Comparison of ENCODE assay signal across 1 fruit fly cellular context in genomic region chr3R:24813637-24814301, dm6.
A peak's percentile ranks its signal among the peaks of the same experiment; 100 is the strongest.
TF ChIP-seq lines count a peak whose summit lies in the region.

TSS of gene lili (minus strand) at chr3R:24814012.
TSS of gene CG34150 (plus strand) at chr3R:24814262.

TF ChIP-seq in whole organism, embryonic, 481 proteins besides CTCF, POLR2A, EP300 and RAD21 (continued from another document):
- TF ChIP-seq CG10147 (GFP tag; optimal IDR thresholded peaks at IDR 0.05; lab: Kevin White, UChicago): peak; percentile 70
- TF ChIP-seq Deaf1 (tag; optimal IDR thresholded peaks at IDR 0.05; lab: Kevin White, UChicago): no peak
- peak; percentile 69 for TF ChIP-seq klu (GFP tag; IDR thresholded peaks at IDR 0.05; lab: Robert Waterston, UW)
- peak; percentile 71; the same call in 2 of the 3 replicates for TF ChIP-seq HLH4C (GFP tag; IDR thresholded peaks at IDR 0.05; lab: Robert Waterston, UW; ENCODE audit: partially characterized antibody)
- TF ChIP-seq CG15696 (tag; optimal IDR thresholded peaks at IDR 0.05; lab: Kevin White, UChicago): peak; percentile 82
- peak; percentile 30 for TF ChIP-seq dm (GFP tag; optimal IDR thresholded peaks at IDR 0.05; lab: Kevin White, UChicago)
- TF ChIP-seq D19B (GFP tag; optimal IDR thresholded peaks at IDR 0.05; lab: Kevin White, UChicago): peak; percentile 19
- TF ChIP-seq CG17328 (GFP tag; IDR thresholded peaks at IDR 0.05; lab: Robert Waterston, UW): peak; percentile 62
- no peak for TF ChIP-seq gsb (GFP tag; IDR thresholded peaks at IDR 0.05; lab: Robert Waterston, UW)
- no peak for TF ChIP-seq Neu2 (GFP tag; optimal IDR thresholded peaks at IDR 0.05; lab: Kevin White, UChicago; ENCODE audit: borderline replicate concordance)
- TF ChIP-seq Dek (tag; optimal IDR thresholded peaks at IDR 0.05; lab: Kevin White, UChicago): peak; percentile 62
- peak; percentile 82 for TF ChIP-seq CG12155 (GFP tag; optimal IDR thresholded peaks at IDR 0.05; lab: Kevin White, UChicago)
- peak; percentile 65 for TF ChIP-seq Ssrp (tag; optimal IDR thresholded peaks at IDR 0.05; lab: Kevin White, UChicago)
- TF ChIP-seq sna (GFP tag; IDR thresholded peaks at IDR 0.05; lab: Robert Waterston, UW; ENCODE audit: partially characterized antibody): peak; percentile 72; the same call in 1 of the 2 replicates
- peak; percentile 41 for TF ChIP-seq CG1792 (GFP tag; optimal IDR thresholded peaks at IDR 0.05; lab: Kevin White, UChicago)
- no peak for TF ChIP-seq rib (GFP tag; IDR thresholded peaks at IDR 0.05; lab: Robert Waterston, UW)
- no peak for TF ChIP-seq bigmax (GFP tag; optimal IDR thresholded peaks at IDR 0.05; lab: Kevin White, UChicago)
- peak; percentile 77 for TF ChIP-seq tin (GFP tag; optimal IDR thresholded peaks at IDR 0.05; lab: Kevin White, UChicago)
- TF ChIP-seq CG15514 (GFP tag; optimal IDR thresholded peaks at IDR 0.05; lab: Kevin White, UChicago): peak; percentile 79
- peak; percentile 87 for TF ChIP-seq chm (GFP tag; IDR thresholded peaks at IDR 0.05; lab: Robert Waterston, UW)
- TF ChIP-seq CG10462 (GFP tag; optimal IDR thresholded peaks at IDR 0.05; lab: Kevin White, UChicago): peak; percentile 71
- peak; percentile 46 for TF ChIP-seq CG9797 (GFP tag; optimal IDR thresholded peaks at IDR 0.05; lab: Kevin White, UChicago)
- TF ChIP-seq CG13775 (GFP tag; optimal IDR thresholded peaks at IDR 0.05; lab: Kevin White, UChicago): peak; percentile 72
- peak; percentile 91 for TF ChIP-seq CG2120 (GFP tag; optimal IDR thresholded peaks at IDR 0.05; lab: Kevin White, UChicago)
- no peak for TF ChIP-seq sc (optimal IDR thresholded peaks at IDR 0.05; lab: Kevin White, UChicago)
- peak; percentile 36 for TF ChIP-seq sc (GFP tag; optimal IDR thresholded peaks at IDR 0.05; lab: Kevin White, UChicago)
- TF ChIP-seq NFAT (GFP tag; IDR thresholded peaks at IDR 0.05; lab: Robert Waterston, UW): peak; percentile 54; the same call in 1 of the 2 replicates
- TF ChIP-seq CG10543 (GFP tag; optimal IDR thresholded peaks at IDR 0.05; lab: Kevin White, UChicago): peak; percentile 71
- no peak for TF ChIP-seq CG12769 (tag; optimal IDR thresholded peaks at IDR 0.05; lab: Kevin White, UChicago)
- peak; percentile 3 for TF ChIP-seq CG1603 (tag; optimal IDR thresholded peaks at IDR 0.05; lab: Kevin White, UChicago)
- no peak for TF ChIP-seq CG4282 (GFP tag; optimal IDR thresholded peaks at IDR 0.05; lab: Kevin White, UChicago)
- no peak for TF ChIP-seq CG1832 (GFP tag; optimal IDR thresholded peaks at IDR 0.05; lab: Kevin White, UChicago)
- peak; percentile 57 for TF ChIP-seq CG10979 (tag; optimal IDR thresholded peaks at IDR 0.05; lab: Kevin White, UChicago)
- no peak for TF ChIP-seq Rx (GFP tag; IDR thresholded peaks at IDR 0.05; lab: Robert Waterston, UW)
- TF ChIP-seq Oaz (GFP tag; IDR thresholded peaks at IDR 0.05; lab: Robert Waterston, UW): 0 out of 2 replicates have a peak, but pooled peaks have one; percentile 55
- peak; percentile 67 for TF ChIP-seq Camta (GFP tag; optimal IDR thresholded peaks at IDR 0.05; lab: Kevin White, UChicago)
- TF ChIP-seq CG12942 (GFP tag; optimal IDR thresholded peaks at IDR 0.05; lab: Kevin White, UChicago): peak; percentile 74
- TF ChIP-seq CG9609 (GFP tag; optimal IDR thresholded peaks at IDR 0.05; lab: Kevin White, UChicago): peak; percentile 69
- TF ChIP-seq MBD-R2 (GFP tag; IDR thresholded peaks at IDR 0.05; lab: Robert Waterston, UW): peak; percentile 93
- TF ChIP-seq CG1529 (GFP tag; optimal IDR thresholded peaks at IDR 0.05; lab: Kevin White, UChicago): peak; percentile 46
